Fruit fly (Drosophila melanogaster) whole organism, embryonic: ENCODE results near the gene CG32061.

Experiments used
- Ada2b ChIP-seq: fragments of 200-800 bp; sonication (Bioruptor generic); IDR thresholded peaks from 2 replicates; pipeline ENCODE4 v1.3.6; 2022; ENCODE audit warnings: missing biosample characterization, missing genetic modification characterization
- B-H2 ChIP-seq: fragments of 200-800 bp; sonication (Bioruptor generic); optimal IDR thresholded peaks from 2 replicates; lab custom pipeline; 2018; ENCODE audit warnings: missing biosample characterization, mild to moderate bottlenecking, missing genetic modification characterization
- Blimp-1 ChIP-seq: fragments of 200-800 bp; sonication (Bioruptor generic); optimal IDR thresholded peaks from 3 replicates; lab custom pipeline; 2018; ENCODE audit warnings: missing biosample characterization, missing genetic modification characterization, mild to moderate bottlenecking, moderate library complexity, missing genetic modification reagents
- Bteb2 ChIP-seq: fragments of 200-800 bp; sonication (Bioruptor generic); optimal IDR thresholded peaks from 2 replicates; lab custom pipeline; 2016; ENCODE audit warnings: missing biosample characterization, missing genetic modification characterization
- CG10462 ChIP-seq: fragments of 200-800 bp; sonication (Bioruptor generic); optimal IDR thresholded peaks from 2 replicates; lab custom pipeline; 2016; ENCODE audit warnings: missing biosample characterization, missing genetic modification characterization
- CG11398 ChIP-seq: fragments of 200-800 bp; sonication (Bioruptor generic); optimal IDR thresholded peaks from 2 replicates; lab custom pipeline; 2016; ENCODE audit warnings: missing biosample characterization, missing genetic modification characterization
- CG12071 ChIP-seq: fragments of 200-800 bp; sonication (Bioruptor generic); optimal IDR thresholded peaks from 3 replicates; lab custom pipeline; 2018; ENCODE audit warnings: missing biosample characterization, mild to moderate bottlenecking, missing genetic modification characterization
- CG12155 ChIP-seq: fragments of 200-800 bp; sonication (Bioruptor generic); optimal IDR thresholded peaks from 3 replicates; lab custom pipeline; 2016; ENCODE audit warnings: missing biosample characterization, missing genetic modification characterization
- CG1233 ChIP-seq: fragments of 200-800 bp; sonication (Bioruptor generic); optimal IDR thresholded peaks from 4 replicates; lab custom pipeline; 2018; ENCODE audit warnings: missing biosample characterization, mild to moderate bottlenecking, missing genetic modification characterization
- CG12769 ChIP-seq: fragments of 200-800 bp; sonication (Bioruptor generic); optimal IDR thresholded peaks from 2 replicates; lab custom pipeline; 2019; ENCODE audit warnings: missing biosample characterization, mild to moderate bottlenecking, missing genetic modification characterization, moderate library complexity
- CG13424 ChIP-seq: fragments of 200-800 bp; sonication (Bioruptor generic); optimal IDR thresholded peaks from 2 replicates; lab custom pipeline; 2019; ENCODE audit warnings: missing biosample characterization, mild to moderate bottlenecking, missing genetic modification characterization, moderate library complexity
- CG17328 ChIP-seq: fragments of 200-800 bp; sonication (Bioruptor generic); IDR thresholded peaks from 2 replicates; pipeline ENCODE4 v1.3.6; 2022; ENCODE audit warnings: missing biosample characterization, missing genetic modification characterization
- CG17361 ChIP-seq: fragments of 200-800 bp; sonication (Bioruptor generic); IDR thresholded peaks from 3 replicates; pipeline ENCODE4 v1.3.6; 2022; ENCODE audit warnings: missing biosample characterization, missing genetic modification characterization
- CG17612 ChIP-seq: fragments of 200-800 bp; sonication (Bioruptor generic); IDR thresholded peaks from 2 replicates; pipeline ENCODE4 v1.3.6; 2022; ENCODE audit warnings: missing biosample characterization, missing genetic modification characterization
- CG2116 ChIP-seq: fragments of 200-800 bp; sonication (Bioruptor generic); optimal IDR thresholded peaks from 3 replicates; lab custom pipeline; 2018; ENCODE audit warnings: missing biosample characterization, mild to moderate bottlenecking, missing genetic modification characterization
- CG2120 ChIP-seq: fragments of 200-800 bp; sonication (Bioruptor generic); optimal IDR thresholded peaks from 3 replicates; lab custom pipeline; 2016; ENCODE audit warnings: missing biosample characterization, missing genetic modification characterization
- CG32772 ChIP-seq: fragments of 200-800 bp; sonication (Bioruptor generic); IDR thresholded peaks from 2 replicates; pipeline ENCODE4 v1.3.6; 2022; ENCODE audit warnings: missing biosample characterization, missing genetic modification characterization
- CG6813 ChIP-seq: fragments of 200-800 bp; sonication (Bioruptor generic); optimal IDR thresholded peaks from 2 replicates; lab custom pipeline; 2017; ENCODE audit warnings: missing biosample characterization, missing genetic modification characterization, mild to moderate bottlenecking, moderate library complexity, missing genetic modification reagents
- CG8359 ChIP-seq: fragments of 200-800 bp; sonication (Bioruptor generic); optimal IDR thresholded peaks from 2 replicates; lab custom pipeline; 2017; ENCODE audit warnings: missing biosample characterization, mild to moderate bottlenecking, missing genetic modification characterization, borderline replicate concordance
- CG8924 ChIP-seq: fragments of 200-800 bp; optimal IDR thresholded peaks from 3 replicates; lab custom pipeline; 2019; ENCODE audit warnings: missing biosample characterization, mild to moderate bottlenecking, missing genetic modification characterization, moderate library complexity
- CG9437 ChIP-seq: fragments of 200-800 bp; sonication (Bioruptor generic); optimal IDR thresholded peaks from 2 replicates; lab custom pipeline; 2018; ENCODE audit warnings: missing biosample characterization, mild to moderate bottlenecking, missing genetic modification characterization
- CG9797 ChIP-seq: fragments of 200-800 bp; sonication (Bioruptor generic); optimal IDR thresholded peaks from 3 replicates; lab custom pipeline; 2018; ENCODE audit warnings: missing biosample characterization, mild to moderate bottlenecking, missing genetic modification characterization
- Dip3 ChIP-seq: fragments of 200-800 bp; sonication (Bioruptor generic); optimal IDR thresholded peaks from 3 replicates; lab custom pipeline; 2016; ENCODE audit warnings: missing biosample characterization, missing genetic modification characterization
- Hmr ChIP-seq: fragments of 200-800 bp; sonication (Bioruptor generic); optimal IDR thresholded peaks from 3 replicates; lab custom pipeline; 2017; ENCODE audit warnings: mild to moderate bottlenecking, missing biosample characterization, missing genetic modification reagents, missing genetic modification characterization
- Med ChIP-seq: fragments of 200-800 bp; sonication (Bioruptor generic); peaks from one replicate; lab custom pipeline; 2016; ENCODE audit warnings: missing biosample characterization, missing genetic modification characterization, mild to moderate bottlenecking, inconsistent platforms, moderate library complexity
- Oaz ChIP-seq: fragments of 200-800 bp; sonication (Bioruptor generic); IDR thresholded peaks from 2 replicates; pipeline ENCODE4 v1.3.6; 2022; ENCODE audit warnings: missing biosample characterization, missing genetic modification characterization
- Side ChIP-seq: fragments of 200-800 bp; sonication (Bioruptor generic); optimal IDR thresholded peaks from 2 replicates; lab custom pipeline; 2016; ENCODE audit warnings: missing biosample characterization, missing genetic modification characterization
- Xbp1 ChIP-seq: fragments of 200-800 bp; sonication (Bioruptor generic); optimal IDR thresholded peaks from 3 replicates; lab custom pipeline; 2016; ENCODE audit warnings: missing biosample characterization, mild to moderate bottlenecking, missing genetic modification characterization
- abd-A ChIP-seq: fragments of 200-800 bp; sonication (Bioruptor generic); optimal IDR thresholded peaks from 3 replicates; lab custom pipeline; 2019; ENCODE audit warnings: missing biosample characterization, mild to moderate bottlenecking, missing genetic modification characterization, moderate library complexity
- bab2 ChIP-seq: fragments of 200-800 bp; sonication (Bioruptor generic); optimal IDR thresholded peaks from 2 replicates; lab custom pipeline; 2016; ENCODE audit warnings: missing biosample characterization, missing genetic modification characterization
- cato ChIP-seq: fragments of 200-800 bp; sonication (Bioruptor generic); optimal IDR thresholded peaks from 2 replicates; lab custom pipeline; 2016; ENCODE audit warnings: missing biosample characterization, missing genetic modification characterization, borderline replicate concordance
- caup ChIP-seq: fragments of 200-800 bp; sonication (Bioruptor generic); optimal IDR thresholded peaks from 3 replicates; lab custom pipeline; 2017; ENCODE audit warnings: missing biosample characterization, mild to moderate bottlenecking, missing genetic modification characterization, moderate library complexity; ENCODE audit not compliant: severe bottlenecking
- ci ChIP-seq: fragments of 200-800 bp; sonication (Bioruptor generic); IDR thresholded peaks from 3 replicates; pipeline ENCODE4 v1.3.6; 2022; ENCODE audit warnings: missing biosample characterization, missing genetic modification characterization
- crc ChIP-seq: fragments of 200-800 bp; sonication (Bioruptor generic); optimal IDR thresholded peaks from 2 replicates; lab custom pipeline; 2016; ENCODE audit warnings: missing biosample characterization, missing genetic modification characterization
- dmrt99B ChIP-seq: fragments of 200-800 bp; sonication (Bioruptor generic); optimal IDR thresholded peaks from 2 replicates; lab custom pipeline; 2018; ENCODE audit warnings: missing biosample characterization, mild to moderate bottlenecking, missing genetic modification characterization, moderate library complexity
- her ChIP-seq: fragments of 200-800 bp; sonication (Bioruptor generic); optimal IDR thresholded peaks from 2 replicates; lab custom pipeline; 2016; ENCODE audit warnings: missing biosample characterization, missing genetic modification characterization
- inv ChIP-seq: fragments of 200-800 bp; sonication (Bioruptor generic); IDR thresholded peaks from 2 replicates; pipeline ENCODE4 v1.3.6; 2022; ENCODE audit warnings: missing biosample characterization, missing genetic modification characterization; ENCODE audit not compliant: partially characterized antibody
- jigr1 ChIP-seq: fragments of 200-800 bp; sonication (Bioruptor generic); IDR thresholded peaks from 3 replicates; pipeline ENCODE4 v1.3.6; 2022; ENCODE audit warnings: missing biosample characterization, missing genetic modification characterization
- knrl ChIP-seq: fragments of 200-800 bp; sonication (Bioruptor generic); IDR thresholded peaks from 3 replicates; pipeline ENCODE4 v1.3.6; 2022; ENCODE audit warnings: missing biosample characterization, missing genetic modification characterization; ENCODE audit not compliant: partially characterized antibody
- nom ChIP-seq: fragments of 200-800 bp; sonication (Bioruptor generic); optimal IDR thresholded peaks from 2 replicates; lab custom pipeline; 2017; ENCODE audit warnings: missing biosample characterization, missing genetic modification characterization, mild to moderate bottlenecking, moderate library complexity, missing genetic modification reagents
- pfk ChIP-seq: fragments of 200-800 bp; sonication (Bioruptor generic); optimal IDR thresholded peaks from 2 replicates; lab custom pipeline; 2018; ENCODE audit warnings: missing biosample characterization, mild to moderate bottlenecking, missing genetic modification characterization, moderate library complexity
- pros ChIP-seq: fragments of 200-800 bp; sonication (Bioruptor generic); optimal IDR thresholded peaks from 3 replicates; lab custom pipeline; 2019; ENCODE audit warnings: missing biosample characterization, mild to moderate bottlenecking, missing genetic modification characterization, moderate library complexity
- psq ChIP-seq: fragments of 200-800 bp; sonication (Bioruptor generic); optimal IDR thresholded peaks from 2 replicates; lab custom pipeline; 2017; ENCODE audit warnings: missing biosample characterization, missing genetic modification characterization
- pum ChIP-seq: fragments of 200-800 bp; sonication (Bioruptor generic); optimal IDR thresholded peaks from 2 replicates; lab custom pipeline; 2016; ENCODE audit warnings: missing biosample characterization, missing genetic modification characterization
- row ChIP-seq: fragments of 200-800 bp; sonication (Bioruptor generic); IDR thresholded peaks from 3 replicates; pipeline ENCODE4 v1.3.6; 2022; ENCODE audit warnings: missing biosample characterization, missing genetic modification characterization
- sqz ChIP-seq: fragments of 200-800 bp; sonication (Bioruptor generic); optimal IDR thresholded peaks from 3 replicates; lab custom pipeline; 2018; ENCODE audit warnings: missing biosample characterization, mild to moderate bottlenecking, missing genetic modification characterization
- stc ChIP-seq: fragments of 200-800 bp; sonication (Bioruptor generic); IDR thresholded peaks from 2 replicates; pipeline ENCODE4 v1.3.6; 2022; ENCODE audit warnings: missing biosample characterization, missing genetic modification characterization
- stwl ChIP-seq: fragments of 200-800 bp; sonication (Bioruptor generic); optimal IDR thresholded peaks from 3 replicates; lab custom pipeline; 2018; ENCODE audit warnings: missing biosample characterization, mild to moderate bottlenecking, missing genetic modification characterization, moderate library complexity
- trem ChIP-seq: fragments of 200-800 bp; optimal IDR thresholded peaks from 3 replicates; lab custom pipeline; 2019; ENCODE audit warnings: missing biosample characterization, mild to moderate bottlenecking, missing genetic modification characterization, moderate library complexity
- trh ChIP-seq: fragments of 200-800 bp; sonication (Bioruptor generic); optimal IDR thresholded peaks from 2 replicates; lab custom pipeline; 2016; ENCODE audit warnings: missing biosample characterization, missing genetic modification characterization
- zfh2 ChIP-seq: fragments of 200-800 bp; sonication (Bioruptor generic); optimal IDR thresholded peaks from 2 replicates; lab custom pipeline; 2016; ENCODE audit warnings: missing biosample characterization, missing genetic modification characterization

CG32061 gene

DNA sequence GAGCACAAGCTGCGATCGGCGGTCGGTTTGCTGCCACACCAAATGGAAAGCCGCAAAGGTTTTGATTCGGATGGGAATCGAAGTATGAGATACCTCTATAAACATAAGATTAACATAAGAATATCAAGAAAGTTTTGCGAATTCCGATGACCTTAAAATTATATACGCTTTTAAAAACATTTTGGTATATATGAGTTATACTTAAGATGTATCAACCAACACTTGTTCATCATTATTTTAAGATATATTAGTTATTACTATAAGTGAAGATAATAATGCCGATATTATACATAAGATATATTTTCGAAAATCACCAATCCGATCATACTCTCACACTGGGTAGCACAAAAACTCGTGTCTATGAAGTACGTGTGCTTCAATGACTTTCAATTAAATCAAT is 34.9 kb upstream of the CG32061 start (continued):
- no peak for TF ChIP-seq CG12071 (GFP tag; lab: Kevin White, UChicago)
- TF ChIP-seq jigr1 = no peak
- no peak for TF ChIP-seq CG12155 (GFP tag; lab: Kevin White, UChicago)
- TF ChIP-seq CG1233 (GFP tag; lab: Kevin White, UChicago) = no peak
- no peak for TF ChIP-seq Bteb2 (GFP tag; lab: Kevin White, UChicago)
- TF ChIP-seq row (GFP tag; lab: Robert Waterston, UW) = peak; percentile 51; the same call in 2 of the 3 replicates
- TF ChIP-seq sqz = no peak
- TF ChIP-seq cato = no peak
- peak; percentile 32 for TF ChIP-seq CG9437 (GFP tag; lab: Kevin White, UChicago)
- TF ChIP-seq Xbp1 = peak; percentile 37
- TF ChIP-seq Dip3 (GFP tag; lab: Kevin White, UChicago) = no peak
- TF ChIP-seq CG8924 (tag; lab: Kevin White, UChicago) = peak; percentile 59
- no peak for TF ChIP-seq B-H2
- no peak for TF ChIP-seq CG8359 (GFP tag; lab: Kevin White, UChicago)
- TF ChIP-seq Ada2b (GFP tag; lab: Robert Waterston, UW) = no peak
- no peak for TF ChIP-seq her (GFP tag; lab: Kevin White, UChicago)
- no peak for TF ChIP-seq CG32772 (GFP tag; lab: Robert Waterston, UW)
- TF ChIP-seq dmrt99B (tag; lab: Kevin White, UChicago) = peak; percentile 79
- TF ChIP-seq ci (GFP tag; lab: Robert Waterston, UW) = no peak
- TF ChIP-seq trem (tag; lab: Kevin White, UChicago) = no peak
- TF ChIP-seq CG17612 = no peak
- TF ChIP-seq CG6813 (GFP tag; lab: Kevin White, UChicago) = no peak
- no peak for TF ChIP-seq CG2116
- TF ChIP-seq Blimp-1 (GFP tag; lab: Kevin White, UChicago) = peak; percentile 66
- no peak for TF ChIP-seq CG2120 (GFP tag; lab: Kevin White, UChicago)
- TF ChIP-seq pum (GFP tag; lab: Kevin White, UChicago) = no peak
- TF ChIP-seq CG17328 (GFP tag; lab: Robert Waterston, UW) = no peak
- TF ChIP-seq CG17361 (GFP tag; lab: Robert Waterston, UW) = peak; percentile 69
- no peak for TF ChIP-seq stc (GFP tag; lab: Robert Waterston, UW)
- no peak for TF ChIP-seq bab2
- TF ChIP-seq Med (GFP tag; lab: Kevin White, UChicago) = no peak
- TF ChIP-seq inv = no peak
- TF ChIP-seq CG13424 (tag; lab: Kevin White, UChicago) = peak; percentile 60
- TF ChIP-seq CG10462 (GFP tag; lab: Kevin White, UChicago) = no peak
- no peak for TF ChIP-seq Side
- no peak for TF ChIP-seq CG12769 (tag; lab: Kevin White, UChicago)
- TF ChIP-seq knrl (GFP tag; lab: Robert Waterston, UW) = no peak
- no peak for TF ChIP-seq stwl (tag; lab: Kevin White, UChicago)
- TF ChIP-seq caup (GFP tag; lab: Kevin White, UChicago) = no peak
- no peak for TF ChIP-seq Hmr
- TF ChIP-seq trh (GFP tag; lab: Kevin White, UChicago) = no peak
- no peak for TF ChIP-seq abd-A
- no peak for TF ChIP-seq nom
- TF ChIP-seq pros (GFP tag; lab: Kevin White, UChicago) = no peak
- TF ChIP-seq CG9797 (GFP tag; lab: Kevin White, UChicago) = no peak
- TF ChIP-seq crc = no peak
- no peak for TF ChIP-seq psq
- no peak for TF ChIP-seq zfh2
- no peak for TF ChIP-seq Oaz
- no peak for TF ChIP-seq CG11398 (GFP tag; lab: Kevin White, UChicago)
- TF ChIP-seq pfk (GFP tag; lab: Kevin White, UChicago) = no peak
